Fruit fly (Drosophila melanogaster) whole organism, embryonic: ENCODE data around the gene ZIPIC.

ENCODE experiments used
- Adf1 ChIP-seq: fragments of 200-800 bp; sonication (Bioruptor generic); IDR thresholded peaks from 2 replicates; pipeline ENCODE4 v1.3.6; 2022; ENCODE audit warnings: missing biosample characterization, missing genetic modification characterization
- Atf6 ChIP-seq: fragments of 200-800 bp; sonication (Bioruptor generic); IDR thresholded peaks from 2 replicates; pipeline ENCODE4 v1.3.6; 2022; ENCODE audit warnings: missing biosample characterization, missing genetic modification characterization
- B-H1 ChIP-seq: fragments of 200-800 bp; sonication (Bioruptor generic); IDR thresholded peaks from 3 replicates; pipeline ENCODE4 v1.3.6; 2022; ENCODE audit warnings: missing biosample characterization, missing genetic modification characterization
- BEAF-32 ChIP-seq: fragments of 200-800 bp; sonication (Bioruptor generic); optimal IDR thresholded peaks from 3 replicates; lab custom pipeline; 2017; ENCODE audit warnings: missing biosample characterization, missing genetic modification characterization, mild to moderate bottlenecking, moderate library complexity, missing genetic modification reagents
- CG11085 ChIP-seq: fragments of 200-800 bp; sonication (Bioruptor generic); IDR thresholded peaks from 2 replicates; pipeline ENCODE4 v1.3.6; 2022; ENCODE audit warnings: missing biosample characterization, missing genetic modification characterization
- CG11456 ChIP-seq: fragments of 200-800 bp; sonication (Bioruptor generic); IDR thresholded peaks from 3 replicates; pipeline ENCODE4 v1.3.6; 2022; ENCODE audit warnings: missing biosample characterization, missing genetic modification characterization
- CG12391 ChIP-seq: fragments of 200-800 bp; sonication (Bioruptor generic); optimal IDR thresholded peaks from 3 replicates; lab custom pipeline; 2018; ENCODE audit warnings: missing biosample characterization, mild to moderate bottlenecking, missing genetic modification characterization, moderate library complexity
- CG14860 ChIP-seq: fragments of 200-800 bp; sonication (Bioruptor generic); IDR thresholded peaks from 3 replicates; pipeline ENCODE4 v1.3.6; 2022; ENCODE audit warnings: missing biosample characterization, missing genetic modification characterization; ENCODE audit not compliant: partially characterized antibody
- CG15269 ChIP-seq: fragments of 200-800 bp; sonication (Bioruptor generic); optimal IDR thresholded peaks from 2 replicates; lab custom pipeline; 2018; ENCODE audit warnings: missing biosample characterization, mild to moderate bottlenecking, missing genetic modification characterization, moderate library complexity
- CG15696 ChIP-seq: fragments of 200-800 bp; sonication (Bioruptor generic); optimal IDR thresholded peaks from 2 replicates; lab custom pipeline; 2019; ENCODE audit warnings: missing biosample characterization, mild to moderate bottlenecking, missing genetic modification characterization, moderate library complexity
- CG17361 ChIP-seq: fragments of 200-800 bp; sonication (Bioruptor generic); IDR thresholded peaks from 3 replicates; pipeline ENCODE4 v1.3.6; 2022; ENCODE audit warnings: missing biosample characterization, missing genetic modification characterization
- CG18262 ChIP-seq: fragments of 200-800 bp; optimal IDR thresholded peaks from 3 replicates; lab custom pipeline; 2019; ENCODE audit warnings: missing biosample characterization, mild to moderate bottlenecking, missing genetic modification characterization, moderate library complexity
- CG2120 ChIP-seq: fragments of 200-800 bp; sonication (Bioruptor generic); optimal IDR thresholded peaks from 3 replicates; lab custom pipeline; 2016; ENCODE audit warnings: missing biosample characterization, missing genetic modification characterization
- CG30431 ChIP-seq: fragments of 200-800 bp; sonication (Bioruptor generic); optimal IDR thresholded peaks from 2 replicates; lab custom pipeline; 2017; ENCODE audit warnings: missing biosample characterization, missing genetic modification characterization
- CG3995 ChIP-seq: fragments of 200-800 bp; sonication (Bioruptor generic); optimal IDR thresholded peaks from 3 replicates; lab custom pipeline; 2016; ENCODE audit warnings: missing biosample characterization, missing genetic modification characterization
- CG5245 ChIP-seq: fragments of 200-800 bp; sonication (Bioruptor generic); optimal IDR thresholded peaks from 3 replicates; lab custom pipeline; 2016; ENCODE audit warnings: missing biosample characterization, missing genetic modification characterization
- CG8944 ChIP-seq: fragments of 200-800 bp; sonication (Bioruptor generic); optimal IDR thresholded peaks from 3 replicates; lab custom pipeline; 2016; ENCODE audit warnings: missing biosample characterization, missing genetic modification characterization
- CG9932 ChIP-seq: fragments of 200-800 bp; sonication (Bioruptor generic); IDR thresholded peaks from 2 replicates; pipeline ENCODE4 v1.3.6; 2022; ENCODE audit warnings: missing biosample characterization, missing genetic modification characterization
- CHES-1-like ChIP-seq: fragments of 200-800 bp; sonication (Bioruptor generic); optimal IDR thresholded peaks from 2 replicates; lab custom pipeline; 2016; ENCODE audit warnings: missing biosample characterization, missing genetic modification characterization
- HLH54F ChIP-seq: fragments of 200-800 bp; sonication (Bioruptor generic); optimal IDR thresholded peaks from 3 replicates; lab custom pipeline; 2016; ENCODE audit warnings: missing biosample characterization, missing genetic modification characterization
- HmgD ChIP-seq: fragments of 200-800 bp; sonication (Bioruptor generic); optimal IDR thresholded peaks from 3 replicates; lab custom pipeline; 2016; ENCODE audit warnings: missing biosample characterization, missing genetic modification characterization
- Hmr ChIP-seq: fragments of 200-800 bp; sonication (Bioruptor generic); optimal IDR thresholded peaks from 3 replicates; lab custom pipeline; 2017; ENCODE audit warnings: mild to moderate bottlenecking, missing biosample characterization, missing genetic modification reagents, missing genetic modification characterization
- Lhr ChIP-seq: fragments of 200-800 bp; sonication (Bioruptor generic); optimal IDR thresholded peaks from 3 replicates; lab custom pipeline; 2017; ENCODE audit warnings: mild to moderate bottlenecking, missing biosample characterization, missing genetic modification reagents, missing genetic modification characterization
- Mes4 ChIP-seq: fragments of 200-800 bp; sonication (Bioruptor generic); optimal IDR thresholded peaks from 2 replicates; lab custom pipeline; 2016; ENCODE audit warnings: missing biosample characterization, missing genetic modification characterization
- NC2β ChIP-seq: fragments of 200-800 bp; sonication (Bioruptor generic); optimal IDR thresholded peaks from 2 replicates; lab custom pipeline; 2016; ENCODE audit warnings: missing biosample characterization, missing genetic modification characterization
- NFAT ChIP-seq: fragments of 200-800 bp; sonication (Bioruptor generic); IDR thresholded peaks from 2 replicates; pipeline ENCODE4 v1.3.6; 2022; ENCODE audit warnings: missing biosample characterization, missing genetic modification characterization
- Nf-YC ChIP-seq: fragments of 200-800 bp; optimal IDR thresholded peaks from 3 replicates; lab custom pipeline; 2019; ENCODE audit warnings: missing biosample characterization, mild to moderate bottlenecking, missing genetic modification characterization, moderate library complexity
- Ptx1 ChIP-seq: fragments of 200-800 bp; sonication (Bioruptor generic); IDR thresholded peaks from 2 replicates; pipeline ENCODE4 v1.3.6; 2022; ENCODE audit warnings: missing biosample characterization, missing genetic modification characterization
- Sin3A ChIP-seq: fragments of >200 bp; optimal IDR thresholded peaks from 2 replicates; lab custom pipeline; 2018
- Sry-β ChIP-seq: fragments of 200-800 bp; sonication (Bioruptor generic); optimal IDR thresholded peaks from 2 replicates; lab custom pipeline; 2018; ENCODE audit warnings: missing biosample characterization, mild to moderate bottlenecking, missing genetic modification characterization, moderate library complexity
- Stat92E ChIP-seq, 3 experiments: fragments of >200 bp in 2 of 3; fragments of 200-800 bp in 1 of 3; sonication (Bioruptor generic) in 1 of 3; optimal IDR thresholded peaks; 2 replicates each; lab custom pipeline; 2017 to 2019; ENCODE audit warnings: missing biosample characterization in 3 of 3, missing genetic modification characterization in 3 of 3, mild to moderate bottlenecking in 1 of 3, moderate library complexity in 1 of 3
- amos ChIP-seq: fragments of 200-800 bp; sonication (Bioruptor generic); IDR thresholded peaks from 2 replicates; pipeline ENCODE4 v1.3.6; 2022; ENCODE audit warnings: missing biosample characterization, missing genetic modification characterization; ENCODE audit not compliant: partially characterized antibody
- bbx ChIP-seq: fragments of 200-800 bp; sonication (Bioruptor generic); IDR thresholded peaks from 2 replicates; pipeline ENCODE4 v1.3.6; 2022; ENCODE audit warnings: missing biosample characterization, missing genetic modification characterization; ENCODE audit not compliant: partially characterized antibody
- chif ChIP-seq, 2 experiments: fragments of 200-800 bp; sonication (Bioruptor generic); optimal IDR thresholded peaks; 3 replicates each; lab custom pipeline; 2016; ENCODE audit warnings: missing biosample characterization in 2 of 2, missing genetic modification characterization in 2 of 2
- ci ChIP-seq: fragments of 200-800 bp; sonication (Bioruptor generic); IDR thresholded peaks from 3 replicates; pipeline ENCODE4 v1.3.6; 2022; ENCODE audit warnings: missing biosample characterization, missing genetic modification characterization
- dpn ChIP-seq, 2 experiments: fragments of 200-800 bp; sonication (Bioruptor generic); optimal IDR thresholded peaks; 3 replicates each; lab custom pipeline; 2016; ENCODE audit warnings: missing biosample characterization in 2 of 2, missing genetic modification characterization in 2 of 2
- hb ChIP-seq: fragments of 200-800 bp; sonication (Bioruptor generic); IDR thresholded peaks from 3 replicates; pipeline ENCODE4 v1.3.6; 2022; ENCODE audit warnings: missing biosample characterization, missing genetic modification characterization; ENCODE audit not compliant: partially characterized antibody
- ind ChIP-seq: fragments of 200-800 bp; sonication (Bioruptor generic); optimal IDR thresholded peaks from 3 replicates; lab custom pipeline; 2016; ENCODE audit warnings: missing biosample characterization, missing genetic modification characterization
- insv ChIP-seq, 2 experiments: fragments of 200-800 bp; sonication (Bioruptor generic); optimal IDR thresholded peaks; 3 replicates each; lab custom pipeline; 2016 to 2018; ENCODE audit warnings: missing biosample characterization in 2 of 2, missing genetic modification characterization in 2 of 2
- knrl ChIP-seq: fragments of 200-800 bp; sonication (Bioruptor generic); IDR thresholded peaks from 3 replicates; pipeline ENCODE4 v1.3.6; 2022; ENCODE audit warnings: missing biosample characterization, missing genetic modification characterization; ENCODE audit not compliant: partially characterized antibody
- lilli ChIP-seq: fragments of 200-800 bp; sonication (Bioruptor generic); optimal IDR thresholded peaks from 3 replicates; lab custom pipeline; 2016; ENCODE audit warnings: missing biosample characterization, missing genetic modification characterization
- mld ChIP-seq: fragments of 200-800 bp; sonication (Bioruptor generic); IDR thresholded peaks from 3 replicates; pipeline ENCODE4 v1.3.6; 2022; ENCODE audit warnings: missing biosample characterization, missing genetic modification characterization; ENCODE audit not compliant: partially characterized antibody
- org-1 ChIP-seq: fragments of 200-800 bp; sonication (Bioruptor generic); optimal IDR thresholded peaks from 2 replicates; lab custom pipeline; 2017; ENCODE audit warnings: missing biosample characterization, missing genetic modification characterization
- ro ChIP-seq: fragments of 200-800 bp; sonication (Bioruptor generic); IDR thresholded peaks from 2 replicates; pipeline ENCODE4 v1.3.6; 2022; ENCODE audit warnings: missing biosample characterization, missing genetic modification characterization
- salm ChIP-seq: fragments of 200-800 bp; sonication (Bioruptor generic); optimal IDR thresholded peaks from 2 replicates; lab custom pipeline; 2018; ENCODE audit warnings: missing biosample characterization, mild to moderate bottlenecking, missing genetic modification characterization
- slbo ChIP-seq: fragments of 200-800 bp; sonication (Bioruptor generic); IDR thresholded peaks from 2 replicates; pipeline ENCODE4 v1.3.6; 2022; ENCODE audit warnings: missing biosample characterization, missing genetic modification characterization
- stwl ChIP-seq: fragments of 200-800 bp; sonication (Bioruptor generic); optimal IDR thresholded peaks from 3 replicates; lab custom pipeline; 2018; ENCODE audit warnings: missing biosample characterization, mild to moderate bottlenecking, missing genetic modification characterization, moderate library complexity
- tx ChIP-seq: fragments of 200-800 bp; sonication (Bioruptor generic); optimal IDR thresholded peaks from 2 replicates; lab custom pipeline; 2016; ENCODE audit warnings: missing biosample characterization, missing genetic modification characterization
- yki ChIP-seq: fragments of >200 bp; optimal IDR thresholded peaks from 3 replicates; lab custom pipeline; 2018
- zen2 ChIP-seq: fragments of 200-800 bp; sonication (Bioruptor generic); IDR thresholded peaks from 3 replicates; pipeline ENCODE4 v1.3.6; 2022; ENCODE audit warnings: missing biosample characterization, missing genetic modification characterization; ENCODE audit not compliant: partially characterized antibody

Gene ZIPIC

dm6 chr3R:30052455-30053046, 15.9 kb upstream of the ZIPIC start, which contains the start of gene Jasper (continued):
- TF ChIP-seq HmgD (GFP tag; lab: Kevin White, UChicago): peak; percentile 29
- TF ChIP-seq Mes4 (GFP tag; lab: Kevin White, UChicago): no peak
- peak; percentile 52; the same call in 1 of the 2 replicates for TF ChIP-seq bbx (GFP tag; lab: Robert Waterston, UW)
- peak; percentile 56; the same call in 1 of the 2 replicates for TF ChIP-seq amos (GFP tag; lab: Robert Waterston, UW)
- TF ChIP-seq org-1: no peak
- TF ChIP-seq CG12391 (tag; lab: Kevin White, UChicago): peak; percentile 7
- TF ChIP-seq chif (GFP tag; optimal IDR thresholded peaks at IDR 0.05; lab: Kevin White, UChicago): peak in 1 of 2 experiments; percentile 24
- TF ChIP-seq CG15269 (tag; lab: Kevin White, UChicago): peak; percentile 23
- no peak for TF ChIP-seq B-H1
- TF ChIP-seq lilli (GFP tag; lab: Kevin White, UChicago): peak; percentile 53
- TF ChIP-seq CG14860 (GFP tag; lab: Robert Waterston, UW): no peak
- peak; percentile 61 for TF ChIP-seq stwl (tag; lab: Kevin White, UChicago)
- TF ChIP-seq Hmr (GFP tag; lab: Kevin White, UChicago): peak; percentile 19
- TF ChIP-seq Sry-β (GFP tag; lab: Kevin White, UChicago): peak; percentile 62
- no peak for TF ChIP-seq ro (GFP tag; lab: Robert Waterston, UW)
- no peak for TF ChIP-seq tx
- TF ChIP-seq NC2β (GFP tag; lab: Kevin White, UChicago): no peak
- TF ChIP-seq CG15696 (tag; lab: Kevin White, UChicago): no peak
- TF ChIP-seq CG11085: no peak
- peak; percentile 73 for TF ChIP-seq Sin3A
- TF ChIP-seq NFAT (GFP tag; lab: Robert Waterston, UW): no peak
- peak; percentile 46 for TF ChIP-seq CG2120 (GFP tag; lab: Kevin White, UChicago)
- peak; percentile 9 for TF ChIP-seq CG18262 (tag; lab: Kevin White, UChicago)
- no peak for TF ChIP-seq CG30431 (GFP tag; lab: Kevin White, UChicago)
- TF ChIP-seq slbo (GFP tag; lab: Robert Waterston, UW): peak; percentile 27; the same call in 1 of the 2 replicates
- TF ChIP-seq Adf1 (GFP tag; lab: Robert Waterston, UW): peak; percentile 20; the same call in 1 of the 2 replicates
- peak in 1 of 2 experiments; percentile 40 for TF ChIP-seq dpn (GFP tag; optimal IDR thresholded peaks at IDR 0.05; lab: Kevin White, UChicago)
- TF ChIP-seq CG3995 (GFP tag; lab: Kevin White, UChicago): peak; percentile 59
- no peak for TF ChIP-seq CG8944 (GFP tag; lab: Kevin White, UChicago)
- TF ChIP-seq zen2 (GFP tag; lab: Robert Waterston, UW): no peak
- TF ChIP-seq mld (GFP tag; lab: Robert Waterston, UW): no peak
- 0 out of 3 replicates have a peak, but pooled peaks have one; percentile 12 for TF ChIP-seq CG17361 (GFP tag; lab: Robert Waterston, UW)
- TF ChIP-seq salm: no peak
- TF ChIP-seq CG5245 (GFP tag; lab: Kevin White, UChicago): no peak
- TF ChIP-seq knrl (GFP tag; lab: Robert Waterston, UW): peak; percentile 48; the same call in 2 of the 3 replicates
- TF ChIP-seq ci (GFP tag; lab: Robert Waterston, UW): 0 out of 3 replicates have a peak, but pooled peaks have one; percentile 13
- TF ChIP-seq CHES-1-like (GFP tag; lab: Kevin White, UChicago): peak; percentile 79
- no peak for TF ChIP-seq insv (GFP tag; optimal IDR thresholded peaks at IDR 0.05; lab: Kevin White, UChicago)
- no peak for TF ChIP-seq CG11456 (GFP tag; lab: Robert Waterston, UW)
- TF ChIP-seq HLH54F: no peak
- TF ChIP-seq Stat92E (GFP tag; optimal IDR thresholded peaks at IDR 0.05; lab: Kevin White, UChicago): peak in 1 of 3 experiments; percentile 21
- peak; percentile 45; the same call in 1 of the 2 replicates for TF ChIP-seq CG9932 (GFP tag; lab: Robert Waterston, UW)
- no peak for TF ChIP-seq Atf6 (GFP tag; lab: Robert Waterston, UW)
- TF ChIP-seq Nf-YC (tag; lab: Kevin White, UChicago): peak; percentile 36
- TF ChIP-seq BEAF-32 (GFP tag; lab: Kevin White, UChicago): peak; percentile 62
- TF ChIP-seq yki (lab: Kevin White, UChicago): no peak
- no peak for TF ChIP-seq hb (GFP tag; lab: Robert Waterston, UW)
- TF ChIP-seq ind (GFP tag; lab: Kevin White, UChicago): no peak
- TF ChIP-seq Ptx1 (GFP tag; lab: Robert Waterston, UW): no peak
- peak; percentile 49 for TF ChIP-seq Lhr (GFP tag; lab: Kevin White, UChicago)
